Worm (Caenorhabditis elegans) whole organism, early embryonic: Measurements from ENCODE around the gene acbp-3.

Experiments
- B0310.2 ChIP-seq: sonication (generic microtip); optimal IDR thresholded peaks from 2 replicates; lab custom pipeline; 2016; ENCODE audit warnings: mild to moderate bottlenecking, missing genetic modification characterization, missing compliant biosample characterization
- F13C5.2 ChIP-seq: sonication (generic microtip); optimal IDR thresholded peaks from 2 replicates; lab custom pipeline; 2017; ENCODE audit warnings: mild to moderate bottlenecking, missing genetic modification characterization, inconsistent platforms, missing compliant biosample characterization
- aly-1 ChIP-seq: sonication (generic microtip); optimal IDR thresholded peaks from 2 replicates; lab custom pipeline; 2016; ENCODE audit warnings: missing genetic modification characterization, missing compliant biosample characterization
- ama-1 ChIP-seq: fragments of 150-350 bp; optimal IDR thresholded peaks from 2 replicates; lab custom pipeline; 2014
- ceh-13 ChIP-seq: fragments of 200-800 bp; sonication (Bioruptor generic); optimal IDR thresholded peaks from 2 replicates; lab custom pipeline; 2018; ENCODE audit warnings: mild to moderate bottlenecking, missing genetic modification characterization, missing compliant biosample characterization
- ceh-36 ChIP-seq: sonication (generic microtip); optimal IDR thresholded peaks from 2 replicates; lab custom pipeline; 2016; ENCODE audit warnings: missing genetic modification characterization, inconsistent platforms, missing compliant biosample characterization
- ets-7 ChIP-seq: sonication (generic microtip); optimal IDR thresholded peaks from 2 replicates; lab custom pipeline; 2016; ENCODE audit warnings: missing genotype, missing genetic modification characterization, missing compliant biosample characterization
- flt-1 ChIP-seq: fragments of 200-800 bp; sonication (Bioruptor generic); IDR thresholded peaks from 2 replicates; pipeline ENCODE4 v1.3.6; 2022; ENCODE audit warnings: missing genetic modification characterization, missing compliant biosample characterization
- hmbx-1 ChIP-seq: sonication (generic microtip); optimal IDR thresholded peaks from 2 replicates; lab custom pipeline; 2016; ENCODE audit warnings: mild to moderate bottlenecking, missing genetic modification characterization, missing compliant biosample characterization
- hmg-4 ChIP-seq: fragments of 200-800 bp; sonication (Bioruptor generic); optimal IDR thresholded peaks from 2 replicates; lab custom pipeline; 2018; ENCODE audit warnings: mild to moderate bottlenecking, missing genetic modification characterization, missing compliant biosample characterization
- hnd-1 ChIP-seq: sonication (generic microtip); optimal IDR thresholded peaks from 2 replicates; lab custom pipeline; 2016; ENCODE audit warnings: missing genetic modification characterization, missing compliant biosample characterization
- pes-1 ChIP-seq: fragments of 200-800 bp; sonication (Bioruptor generic); IDR thresholded peaks from 2 replicates; pipeline ENCODE4 v1.3.6; 2022; ENCODE audit warnings: missing genetic modification reagents, missing genetic modification characterization, missing compliant biosample characterization
- scrt-1 ChIP-seq: fragments of 200-800 bp; sonication (Bioruptor generic); IDR thresholded peaks from 2 replicates; pipeline ENCODE4 v1.3.6; 2022; ENCODE audit warnings: missing genetic modification characterization, missing compliant biosample characterization
- sea-1 ChIP-seq: fragments of 200-800 bp; sonication (Bioruptor generic); conservative IDR thresholded peaks from 2 replicates; pipeline ENCODE4 v1.3.6; 2022; ENCODE audit warnings: missing genetic modification characterization, missing compliant biosample characterization
- tbx-11 ChIP-seq: fragments of 200-800 bp; sonication (Bioruptor generic); IDR thresholded peaks from 2 replicates; pipeline ENCODE4 v1.3.6; 2022; ENCODE audit warnings: missing genetic modification characterization, missing compliant biosample characterization
- tbx-37 ChIP-seq: fragments of 200-800 bp; sonication (Bioruptor generic); conservative IDR thresholded peaks from 2 replicates; pipeline ENCODE4 v1.3.6; 2022; ENCODE audit warnings: missing genetic modification reagents, missing genetic modification characterization, missing compliant biosample characterization
- tra-4 ChIP-seq: sonication (generic microtip); optimal IDR thresholded peaks from 2 replicates; lab custom pipeline; 2017; ENCODE audit warnings: missing genetic modification characterization, missing compliant biosample characterization

Gene acbp-3

DNA sequence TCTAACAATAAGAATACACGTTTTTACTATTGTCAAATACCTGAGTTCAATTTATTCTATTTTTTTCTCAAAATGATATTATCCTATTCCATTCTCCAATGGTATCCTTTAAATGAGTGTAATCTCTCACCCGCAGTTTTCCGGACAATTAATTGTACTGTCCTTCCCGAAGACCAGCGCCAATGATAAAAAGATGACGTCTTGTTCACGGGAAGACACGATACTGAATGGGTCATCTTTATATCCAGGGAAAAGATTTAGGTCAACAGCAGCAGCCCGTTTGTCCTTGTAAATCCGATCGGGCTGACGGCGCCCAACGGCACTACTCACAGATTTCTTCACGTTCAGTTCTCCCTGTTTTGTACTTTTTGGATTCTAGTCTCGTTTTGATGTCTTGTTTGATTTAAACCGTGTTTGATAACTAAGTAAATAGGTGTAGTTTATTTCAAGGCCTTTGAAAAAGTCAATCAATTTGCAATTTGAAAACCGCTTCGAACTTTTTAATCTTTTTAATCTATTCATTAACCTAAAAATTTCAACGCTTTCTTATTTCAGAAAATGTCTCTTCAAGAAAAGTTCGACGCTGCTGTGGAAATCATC, at the start of gene acbp-3:
Gene acbp-3, plus strand, starts transcription at position 550 of the 600 bp plus-strand sequence.
- no peak for TF ChIP-seq ama-1
- TF ChIP-seq aly-1 (tag; lab: Kevin White, UChicago), result no peak
- no peak for TF ChIP-seq F13C5.2 (tag; lab: Kevin White, UChicago)
- no peak for TF ChIP-seq ceh-13 (GFP tag; lab: Kevin White, UChicago)
- TF ChIP-seq B0310.2 (tag; lab: Kevin White, UChicago), result no peak
- no peak for TF ChIP-seq hmg-4 (GFP tag; lab: Kevin White, UChicago)
- no peak for TF ChIP-seq ceh-36

DNA sequence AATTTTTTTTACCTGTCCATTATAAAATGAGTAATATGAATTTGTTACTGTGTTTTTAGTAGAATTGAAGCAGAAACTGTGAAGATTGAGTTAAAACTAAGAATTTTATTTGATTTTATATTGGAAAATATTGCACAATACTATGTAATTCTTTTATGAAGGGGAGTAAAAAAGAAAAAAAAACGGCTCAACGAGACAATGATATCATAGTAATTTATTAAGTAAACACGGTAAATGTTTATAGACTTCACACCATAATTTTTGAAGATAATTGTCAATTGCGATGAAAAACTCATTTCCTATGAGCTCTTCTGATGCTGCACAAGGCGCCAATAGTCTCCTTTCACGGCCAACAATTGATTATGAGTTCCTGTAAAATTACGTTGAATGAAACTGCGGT, 43.9 kb upstream of the acbp-3 start, which contains the start of gene pgp-5:
Gene pgp-5, minus strand, starts transcription at position 87 of the 400 bp plus-strand sequence.
- TF ChIP-seq aly-1 (tag; lab: Kevin White, UChicago), result no peak

DNA sequence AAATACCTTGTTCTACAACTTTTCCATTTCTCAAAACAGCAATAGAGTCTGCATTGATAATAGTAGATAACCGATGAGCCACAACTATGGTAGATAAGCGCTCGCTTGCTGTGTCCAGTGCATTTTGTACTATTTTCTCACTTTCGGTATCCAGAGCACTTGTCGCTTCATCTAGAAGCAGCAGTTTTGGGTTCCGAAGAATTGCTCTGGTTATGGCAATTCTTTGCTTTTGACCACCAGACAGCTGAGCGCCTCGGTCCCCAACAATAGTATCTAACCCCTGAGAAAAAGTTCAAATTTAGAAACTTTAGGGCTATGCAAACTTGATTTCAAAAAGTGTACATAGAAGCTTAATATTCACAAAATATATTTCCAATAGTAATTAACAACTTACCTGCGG, 43.5 kb upstream of the acbp-3 start:
- no peak for TF ChIP-seq F13C5.2 (tag; lab: Kevin White, UChicago)
- TF ChIP-seq tbx-11 (GFP tag; lab: Robert Waterston, UW), result no peak
- no peak for TF ChIP-seq tra-4 (tag; lab: Kevin White, UChicago)
- TF ChIP-seq sea-1 (GFP tag; lab: Robert Waterston, UW), result no peak
- no peak for TF ChIP-seq ets-7
- TF ChIP-seq flt-1, result no peak
- no peak for TF ChIP-seq ceh-13 (GFP tag; lab: Kevin White, UChicago)
- no peak for TF ChIP-seq aly-1 (tag; lab: Kevin White, UChicago)
- TF ChIP-seq hnd-1 (tag; lab: Kevin White, UChicago), result no peak
- no peak for TF ChIP-seq scrt-1 (GFP tag; lab: Robert Waterston, UW)
- no peak for TF ChIP-seq hmbx-1 (tag; lab: Kevin White, UChicago)
- TF ChIP-seq B0310.2 (tag; lab: Kevin White, UChicago), result no peak

DNA sequence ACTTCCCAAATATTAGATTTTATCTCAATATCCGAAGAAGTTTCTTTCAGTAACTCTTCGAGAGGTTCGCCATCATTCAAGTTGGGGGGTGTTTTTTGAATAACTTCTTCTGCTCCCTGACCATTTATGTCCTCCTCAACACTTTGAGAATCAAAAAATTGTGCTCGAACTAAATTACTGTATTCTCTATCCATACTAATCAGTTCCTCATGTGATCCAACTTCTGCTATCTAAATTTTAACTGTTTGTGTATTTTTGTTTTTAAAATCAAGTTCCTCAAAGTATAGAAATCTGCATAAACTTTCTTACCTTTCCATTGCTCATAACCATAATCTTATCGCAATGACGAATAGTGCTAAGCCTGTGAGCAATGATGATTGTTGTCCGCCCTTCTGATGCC, 41.4 kb upstream of the acbp-3 start:
- TF ChIP-seq tbx-37 (GFP tag; lab: Robert Waterston, UW), result no peak
- TF ChIP-seq scrt-1 (GFP tag; lab: Robert Waterston, UW), result no peak
- TF ChIP-seq aly-1 (tag; lab: Kevin White, UChicago), result no peak
- no peak for TF ChIP-seq flt-1
- no peak for TF ChIP-seq tbx-11 (GFP tag; lab: Robert Waterston, UW)
- no peak for TF ChIP-seq hmg-4 (GFP tag; lab: Kevin White, UChicago)
- TF ChIP-seq ets-7, result no peak
- TF ChIP-seq pes-1 (GFP tag; lab: Robert Waterston, UW), result no peak

DNA sequence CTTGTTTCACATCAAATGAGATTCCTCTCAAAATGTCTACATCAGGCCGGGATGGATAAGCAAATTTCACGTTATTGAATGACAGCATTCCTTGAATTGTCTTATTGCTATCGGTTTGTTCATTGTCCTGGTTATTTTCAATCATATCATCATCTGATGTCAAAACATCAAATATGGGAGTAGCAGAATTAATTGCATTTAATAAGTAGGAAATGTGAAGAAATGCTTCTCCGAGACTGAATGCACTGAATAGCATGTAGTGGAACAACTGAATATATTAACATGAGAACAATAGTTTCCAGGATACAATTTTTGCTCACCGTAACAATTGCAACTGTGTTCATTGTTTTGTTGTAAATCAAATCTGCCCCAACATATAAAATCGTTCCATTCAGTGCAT, 40.5 kb upstream of the acbp-3 start:
- TF ChIP-seq ets-7 (no peak), tra-4 (tag; lab: Kevin White, UChicago) (no peak), ceh-13 (GFP tag; lab: Kevin White, UChicago) (no peak), sea-1 (GFP tag; lab: Robert Waterston, UW) (no peak), hnd-1 (tag; lab: Kevin White, UChicago) (no peak), tbx-11 (GFP tag; lab: Robert Waterston, UW) (no peak)

DNA sequence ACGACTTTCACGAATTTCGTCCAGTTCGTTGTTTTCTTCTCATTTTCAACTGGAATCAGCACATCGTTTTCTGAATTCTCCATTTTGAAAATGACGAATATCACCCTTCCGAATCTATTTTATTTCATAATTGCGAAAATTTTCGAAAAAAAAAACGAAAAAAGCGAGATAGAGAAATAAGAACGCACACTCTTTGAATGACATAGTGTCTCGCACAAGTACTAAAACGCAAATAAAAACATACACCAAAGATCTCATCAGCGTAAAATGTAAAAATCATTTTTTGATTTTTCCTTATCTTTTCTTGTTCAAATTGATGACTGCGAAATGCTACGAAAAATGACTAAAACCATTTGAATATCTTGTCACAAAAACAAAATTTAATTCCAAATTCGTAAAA, 38.8 kb upstream of the acbp-3 start, which contains the start of gene pgp-8:
Gene pgp-8, minus strand, starts transcription at position 101 of the 400 bp plus-strand sequence.
- TF ChIP-seq B0310.2 (tag; lab: Kevin White, UChicago) (no peak), tbx-37 (GFP tag; lab: Robert Waterston, UW) (no peak), ceh-36 (no peak), flt-1 (no peak), tbx-11 (GFP tag; lab: Robert Waterston, UW) (no peak), tra-4 (tag; lab: Kevin White, UChicago) (no peak), hmbx-1 (tag; lab: Kevin White, UChicago) (no peak), pes-1 (GFP tag; lab: Robert Waterston, UW) (no peak), scrt-1 (GFP tag; lab: Robert Waterston, UW) (no peak), ama-1 (no peak), aly-1 (tag; lab: Kevin White, UChicago) (no peak), hnd-1 (tag; lab: Kevin White, UChicago) (no peak), hmg-4 (GFP tag; lab: Kevin White, UChicago) (no peak), ets-7 (no peak), ceh-13 (GFP tag; lab: Kevin White, UChicago) (no peak), sea-1 (GFP tag; lab: Robert Waterston, UW) (no peak), F13C5.2 (tag; lab: Kevin White, UChicago) (no peak)

DNA sequence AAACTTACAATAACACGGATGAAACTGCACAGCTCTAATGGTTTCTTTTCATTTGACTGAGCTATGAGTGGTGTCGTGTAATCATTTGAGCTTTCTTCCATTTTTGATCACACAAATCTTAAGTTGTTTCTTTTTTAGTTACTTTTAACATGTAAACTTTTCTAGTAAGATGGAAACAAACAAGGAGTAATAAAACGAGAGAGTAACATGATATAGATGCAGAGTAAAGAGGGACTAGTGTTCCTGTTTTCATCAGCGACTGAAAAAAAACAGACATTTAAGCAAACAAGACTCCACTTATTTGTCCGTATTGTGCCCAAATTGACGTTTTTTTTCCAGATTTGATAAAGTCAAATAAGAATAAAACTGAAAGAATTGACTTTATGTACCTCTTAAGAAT, 32.9 kb upstream of the acbp-3 start, which contains the start of gene pgp-7:
Gene pgp-7, minus strand, starts transcription at position 101 of the 400 bp plus-strand sequence.
- TF ChIP-seq scrt-1 (GFP tag; lab: Robert Waterston, UW), result no peak
- no peak for TF ChIP-seq F13C5.2 (tag; lab: Kevin White, UChicago)
- no peak for TF ChIP-seq flt-1
- no peak for TF ChIP-seq tbx-37 (GFP tag; lab: Robert Waterston, UW)
- TF ChIP-seq hmbx-1 (tag; lab: Kevin White, UChicago), result no peak
- TF ChIP-seq hnd-1 (tag; lab: Kevin White, UChicago), result no peak
- TF ChIP-seq ama-1, result no peak
- no peak for TF ChIP-seq aly-1 (tag; lab: Kevin White, UChicago)
- no peak for TF ChIP-seq tbx-11 (GFP tag; lab: Robert Waterston, UW)
- no peak for TF ChIP-seq tra-4 (tag; lab: Kevin White, UChicago)
- TF ChIP-seq B0310.2 (tag; lab: Kevin White, UChicago), result no peak
- TF ChIP-seq ceh-36, result no peak
- TF ChIP-seq pes-1 (GFP tag; lab: Robert Waterston, UW), result no peak
- no peak for TF ChIP-seq ceh-13 (GFP tag; lab: Kevin White, UChicago)
- TF ChIP-seq sea-1 (GFP tag; lab: Robert Waterston, UW), result no peak
- TF ChIP-seq hmg-4 (GFP tag; lab: Kevin White, UChicago), result no peak
- no peak for TF ChIP-seq ets-7
